Worm (Caenorhabditis elegans) whole organism, L4 larva: Measurements from ENCODE around the gene C49A9.10.

Experiments used
- ZK546.5 ChIP-seq, 2 experiments: sonication (generic microtip); optimal IDR thresholded peaks; 2 replicates each; lab custom pipeline; 2017; ENCODE audit warnings: missing biosample characterization in 2 of 2, missing genetic modification characterization in 2 of 2
- madf-5 ChIP-seq, 2 experiments: fragments of 200-800 bp; sonication (Bioruptor generic); IDR thresholded peaks; 2 replicates each; pipeline ENCODE4 v1.3.6; 2022; ENCODE audit warnings: missing compliant biosample characterization in 2 of 2, missing genetic modification characterization in 2 of 2
- nhr-237 ChIP-seq: sonication (generic microtip); optimal IDR thresholded peaks from 2 replicates; lab custom pipeline; 2017; ENCODE audit warnings: missing biosample characterization, missing genetic modification characterization
- nhr-28 ChIP-seq: fragments of 150-350 bp; optimal IDR thresholded peaks from 2 replicates; lab custom pipeline; 2014; ENCODE audit warnings: missing biosample characterization, missing genetic modification characterization
- snpc-4 ChIP-seq: fragments of 150-350 bp; optimal IDR thresholded peaks from 2 replicates; lab custom pipeline; 2014; ENCODE audit warnings: missing biosample characterization, missing genetic modification characterization
- vab-7 ChIP-seq: fragments of 200-800 bp; sonication (Bioruptor generic); IDR thresholded peaks from 2 replicates; pipeline ENCODE4 v1.3.6; 2022; ENCODE audit warnings: missing genetic modification reagents, missing genetic modification characterization, missing compliant biosample characterization

DNA sequence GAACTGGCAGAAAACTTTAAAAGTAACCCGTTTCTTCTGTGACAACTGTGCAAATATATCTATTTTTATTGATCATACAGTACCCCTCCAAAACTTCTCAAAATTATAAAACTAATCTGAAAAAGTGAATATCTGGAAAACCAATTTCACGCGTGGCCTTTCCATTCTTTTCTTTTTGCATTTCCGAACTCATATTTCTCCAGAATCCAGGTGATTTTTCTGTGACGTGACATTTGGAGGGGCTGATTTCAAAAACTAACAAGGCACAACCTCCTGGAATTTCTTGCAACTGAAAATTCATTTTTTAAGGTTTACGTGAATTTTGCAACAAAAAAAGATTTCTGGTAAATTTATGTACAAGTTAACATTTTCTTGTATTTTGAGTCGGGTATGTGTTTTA lies 5.9 kb downstream of the C49A9.10 start:
- TF ChIP-seq nhr-28 (tag; lab: Kevin White, UChicago), result no peak
- TF ChIP-seq madf-5 (GFP tag; IDR thresholded peaks at IDR 0.05; lab: Robert Waterston, UW), result no peak
- TF ChIP-seq snpc-4 (tag; lab: Kevin White, UChicago), result no peak
- no peak for TF ChIP-seq ZK546.5 (tag; optimal IDR thresholded peaks at IDR 0.05; lab: Kevin White, UChicago)
- TF ChIP-seq vab-7 (GFP tag; lab: Robert Waterston, UW), result no peak
- TF ChIP-seq nhr-237 (tag; lab: Kevin White, UChicago), result no peak
